Fruit fly (Drosophila melanogaster) whole organism: ENCODE data around the gene chm.

ENCODE experiments used
- Dll ChIP-seq: fragments of >200 bp; optimal IDR thresholded peaks from 2 replicates; lab custom pipeline; 2017
- pan ChIP-seq: fragments of >200 bp; optimal IDR thresholded peaks from 2 replicates; lab custom pipeline; 2017
- psq ChIP-seq: fragments of >200 bp; optimal IDR thresholded peaks from 2 replicates; lab custom pipeline; 2017
- usp ChIP-seq: fragments of >200 bp; optimal IDR thresholded peaks from 2 replicates; lab custom pipeline; 2017; ENCODE audit warnings: missing biosample characterization, missing genetic modification characterization, mixed read lengths

- TF ChIP-seq psq (lab: Kevin White, UChicago) = no peak
- no peak for TF ChIP-seq usp (GFP tag; lab: Kevin White, UChicago)
- no peak for TF ChIP-seq pan (lab: Kevin White, UChicago)
- no peak for TF ChIP-seq Dll (lab: Kevin White, UChicago)
Observed at dm6 chr2L:7431861-7432601, 19.8 kb downstream of the chm start.
